Worm (Caenorhabditis elegans) whole organism, mixed stage, embryonic: ENCODE measurements around the gene cima-1.

ENCODE experiments used
- M03D4.4 ChIP-seq: sonication (generic microtip); optimal IDR thresholded peaks from 2 replicates; lab custom pipeline; 2017; ENCODE audit warnings: mild to moderate bottlenecking, missing genetic modification characterization, missing compliant biosample characterization
- bed-3 ChIP-seq: fragments of 200-800 bp; sonication (Bioruptor generic); optimal IDR thresholded peaks from 3 replicates; lab custom pipeline; 2018; ENCODE audit warnings: mild to moderate bottlenecking, missing genetic modification characterization, moderate library complexity, missing compliant biosample characterization
- blmp-1 ChIP-seq: fragments of 150-350 bp; optimal IDR thresholded peaks from 2 replicates; lab custom pipeline; 2014; ENCODE audit warnings: missing biosample characterization, missing genetic modification characterization
- ceh-39 ChIP-seq: fragments of 150-350 bp; optimal IDR thresholded peaks from 2 replicates; lab custom pipeline; 2014; ENCODE audit warnings: missing biosample characterization, missing genetic modification characterization
- ceh-43 ChIP-seq: fragments of 200-800 bp; sonication (Bioruptor generic); optimal IDR thresholded peaks from 2 replicates; lab custom pipeline; 2018; ENCODE audit warnings: mild to moderate bottlenecking, missing genetic modification characterization, moderate library complexity, missing compliant biosample characterization
- ceh-83 ChIP-seq: fragments of 200-800 bp; sonication (Bioruptor generic); optimal IDR thresholded peaks from 2 replicates; lab custom pipeline; 2018; ENCODE audit warnings: mild to moderate bottlenecking, missing genetic modification characterization, missing compliant biosample characterization
- ces-1 ChIP-seq: fragments of 150-350 bp; optimal IDR thresholded peaks from 2 replicates; lab custom pipeline; 2014; ENCODE audit warnings: missing biosample characterization, missing genetic modification reagents, missing genetic modification characterization
- cnd-1 ChIP-seq: fragments of 200-800 bp; sonication (Bioruptor generic); optimal IDR thresholded peaks from 2 replicates; lab custom pipeline; 2018; ENCODE audit warnings: mild to moderate bottlenecking, missing genetic modification characterization, missing compliant biosample characterization
- drap-1 ChIP-seq: fragments of 200-800 bp; sonication (Bioruptor generic); optimal IDR thresholded peaks from 3 replicates; lab custom pipeline; 2018; ENCODE audit warnings: mild to moderate bottlenecking, missing genetic modification characterization, missing compliant biosample characterization
- elt-1 ChIP-seq: sonication (generic microtip); optimal IDR thresholded peaks from 2 replicates; lab custom pipeline; 2017; ENCODE audit warnings: missing genetic modification characterization, mild to moderate bottlenecking, missing compliant biosample characterization, antibody characterized with exemption, moderate library complexity, borderline replicate concordance; ENCODE audit not compliant: insufficient read depth
- elt-3 ChIP-seq: fragments of 150-350 bp; optimal IDR thresholded peaks from 2 replicates; lab custom pipeline; 2014; ENCODE audit warnings: missing biosample characterization, missing genetic modification characterization
- flh-1 ChIP-seq: fragments of 200-800 bp; sonication (Bioruptor generic); optimal IDR thresholded peaks from 2 replicates; lab custom pipeline; 2018; ENCODE audit warnings: mild to moderate bottlenecking, missing genetic modification characterization, moderate library complexity, missing compliant biosample characterization
- ham-2 ChIP-seq: fragments of 200-800 bp; sonication (Bioruptor generic); optimal IDR thresholded peaks from 2 replicates; lab custom pipeline; 2018; ENCODE audit warnings: mild to moderate bottlenecking, missing genetic modification characterization, missing compliant biosample characterization
- hlh-1 ChIP-seq: fragments of 150-350 bp; optimal IDR thresholded peaks from 2 replicates; lab custom pipeline; 2014; ENCODE audit warnings: missing biosample characterization, missing genetic modification reagents, missing genetic modification characterization
- lin-13 ChIP-seq: fragments of 150-350 bp; optimal IDR thresholded peaks from 2 replicates; lab custom pipeline; 2014; ENCODE audit warnings: missing biosample characterization, missing genetic modification characterization
- lin-32 ChIP-seq: fragments of 200-800 bp; sonication (Bioruptor generic); optimal IDR thresholded peaks from 2 replicates; lab custom pipeline; 2018; ENCODE audit warnings: mild to moderate bottlenecking, missing genetic modification characterization, missing compliant biosample characterization
- lsy-2 ChIP-seq: fragments of 150-350 bp; optimal IDR thresholded peaks from 2 replicates; lab custom pipeline; 2014; ENCODE audit warnings: missing biosample characterization, missing genetic modification characterization
- mab-5 ChIP-seq: fragments of 150-350 bp; optimal IDR thresholded peaks from 2 replicates; lab custom pipeline; 2014; ENCODE audit warnings: missing biosample characterization, missing genetic modification characterization
- mep-1 ChIP-seq: fragments of 150-350 bp; optimal IDR thresholded peaks from 2 replicates; lab custom pipeline; 2017; ENCODE audit warnings: missing biosample characterization, missing genetic modification reagents, missing genetic modification characterization, inconsistent platforms
- mls-2 ChIP-seq: sonication (generic microtip); optimal IDR thresholded peaks from 2 replicates; lab custom pipeline; 2016; ENCODE audit warnings: mild to moderate bottlenecking, missing genetic modification characterization, moderate library complexity, missing compliant biosample characterization
- nhr-12 ChIP-seq: fragments of 150-350 bp; optimal IDR thresholded peaks from 2 replicates; lab custom pipeline; 2014; ENCODE audit warnings: missing biosample characterization, missing genetic modification characterization
- nhr-2 ChIP-seq: fragments of 150-350 bp; optimal IDR thresholded peaks from 2 replicates; lab custom pipeline; 2014; ENCODE audit warnings: missing biosample characterization, missing genetic modification characterization
- nhr-237 ChIP-seq: fragments of 150-350 bp; optimal IDR thresholded peaks from 2 replicates; lab custom pipeline; 2014; ENCODE audit warnings: missing biosample characterization, missing genetic modification characterization
- nhr-76 ChIP-seq: sonication (generic microtip); optimal IDR thresholded peaks from 2 replicates; lab custom pipeline; 2017; ENCODE audit warnings: missing biosample characterization, missing genetic modification characterization
- pha-4 ChIP-seq: fragments of 150-350 bp; optimal IDR thresholded peaks from 2 replicates; lab custom pipeline; 2018; ENCODE audit warnings: missing biosample characterization, missing genetic modification reagents, missing genetic modification characterization
- sem-2 ChIP-seq: fragments of 200-800 bp; sonication (Bioruptor generic); optimal IDR thresholded peaks from 2 replicates; lab custom pipeline; 2018; ENCODE audit warnings: mild to moderate bottlenecking, missing genetic modification characterization, missing compliant biosample characterization
- snpc-4 ChIP-seq: fragments of 150-350 bp; optimal IDR thresholded peaks from 2 replicates; lab custom pipeline; 2014; ENCODE audit warnings: missing biosample characterization, missing genetic modification characterization
- sptf-1 ChIP-seq: sonication (generic microtip); optimal IDR thresholded peaks from 2 replicates; lab custom pipeline; 2017; ENCODE audit warnings: mild to moderate bottlenecking, missing genetic modification characterization, moderate library complexity, missing compliant biosample characterization
- tbx-8 ChIP-seq: fragments of 200-800 bp; sonication (Bioruptor generic); optimal IDR thresholded peaks from 2 replicates; lab custom pipeline; 2018; ENCODE audit warnings: mild to moderate bottlenecking, missing genetic modification characterization, moderate library complexity, missing compliant biosample characterization
- unc-120 ChIP-seq: sonication (generic microtip); optimal IDR thresholded peaks from 2 replicates; lab custom pipeline; 2017; ENCODE audit warnings: missing genetic modification characterization, missing compliant biosample characterization; ENCODE audit not compliant: poor library complexity, severe bottlenecking
- unc-62 ChIP-seq: fragments of 150-350 bp; optimal IDR thresholded peaks from 2 replicates; lab custom pipeline; 2014; ENCODE audit warnings: missing biosample characterization, missing genetic modification reagents, missing genetic modification characterization
- zip-8 ChIP-seq: fragments of 150-350 bp; optimal IDR thresholded peaks from 2 replicates; lab custom pipeline; 2014; ENCODE audit warnings: missing biosample characterization, missing genetic modification characterization
- ztf-11 ChIP-seq: fragments of 150-350 bp; optimal IDR thresholded peaks from 2 replicates; lab custom pipeline; 2014; ENCODE audit warnings: missing biosample characterization, missing genetic modification characterization

cima-1 gene

ce11 chrIV:7646119-7646518 is 5.1 kb upstream of the cima-1 start, which contains the start of gene hmg-5:
Gene hmg-5, minus strand, starts transcription at chrIV:7646219.
- TF ChIP-seq ceh-43 (GFP tag; lab: Kevin White, UChicago) (no peak), ztf-11 (tag; lab: Kevin White, UChicago) (no peak), nhr-2 (no peak), lin-13 (no peak), lsy-2 (tag; lab: Kevin White, UChicago) (no peak), ham-2 (GFP tag; lab: Kevin White, UChicago) (no peak), elt-1 (no peak), blmp-1 (tag; lab: Kevin White, UChicago) (no peak), ceh-83 (GFP tag; lab: Kevin White, UChicago) (no peak), sem-2 (GFP tag; lab: Kevin White, UChicago) (no peak), ces-1 (GFP tag; lab: Kevin White, UChicago) (no peak), elt-3 (tag; lab: Kevin White, UChicago) (no peak), lin-32 (GFP tag; lab: Kevin White, UChicago) (no peak), pha-4 (tag; lab: Kevin White, UChicago) (no peak), unc-120 (no peak), nhr-237 (tag; lab: Kevin White, UChicago) (no peak)
- TF ChIP-seq, all 35 proteins: peak for 0

- TF ChIP-seq flh-1 (no peak), hlh-1 (tag; lab: Kevin White, UChicago) (no peak), ztf-11 (tag; lab: Kevin White, UChicago) (no peak), mab-5 (tag; lab: Kevin White, UChicago) (no peak), tbx-8 (no peak), lsy-2 (tag; lab: Kevin White, UChicago) (no peak), ceh-43 (GFP tag; lab: Kevin White, UChicago) (no peak), ceh-83 (GFP tag; lab: Kevin White, UChicago) (no peak), cnd-1 (tag; lab: Kevin White, UChicago) (no peak), elt-1 (no peak), snpc-4 (no peak), nhr-76 (tag; lab: Kevin White, UChicago) (no peak), M03D4.4 (tag; lab: Kevin White, UChicago) (no peak), mls-2 (tag; lab: Kevin White, UChicago) (no peak), pha-4 (tag; lab: Kevin White, UChicago) (no peak), nhr-2 (no peak), ces-1 (GFP tag; lab: Kevin White, UChicago) (no peak), ham-2 (GFP tag; lab: Kevin White, UChicago) (no peak), elt-3 (tag; lab: Kevin White, UChicago) (no peak), lin-32 (GFP tag; lab: Kevin White, UChicago) (no peak)
Measured at ce11 chrIV:7646861-7647260, 4.4 kb upstream of the cima-1 start.

ce11 chrIV:7650433-7650832 is 826 bp upstream of the cima-1 start:
- no peak for TF ChIP-seq ceh-43 (GFP tag; lab: Kevin White, UChicago)
- no peak for TF ChIP-seq blmp-1 (tag; lab: Kevin White, UChicago)
- TF ChIP-seq flh-1 = no peak

ce11 chrIV:7653198-7653597 is 1.9 kb downstream of the cima-1 start:
- no peak for TF ChIP-seq M03D4.4 (tag; lab: Kevin White, UChicago)
- TF ChIP-seq nhr-12 = no peak
- no peak for TF ChIP-seq flh-1
- no peak for TF ChIP-seq nhr-237 (tag; lab: Kevin White, UChicago)
- TF ChIP-seq zip-8 (tag; lab: Kevin White, UChicago) = no peak
- TF ChIP-seq lin-13 = no peak
- TF ChIP-seq mep-1 = no peak
- no peak for TF ChIP-seq nhr-2
- TF ChIP-seq elt-3 (tag; lab: Kevin White, UChicago) = no peak
- TF ChIP-seq cnd-1 (tag; lab: Kevin White, UChicago) = no peak
- TF ChIP-seq mab-5 (tag; lab: Kevin White, UChicago) = no peak
- TF ChIP-seq drap-1 (GFP tag; lab: Kevin White, UChicago) = no peak
- no peak for TF ChIP-seq pha-4 (tag; lab: Kevin White, UChicago)

- TF ChIP-seq lin-32 (GFP tag; lab: Kevin White, UChicago) (no peak), blmp-1 (tag; lab: Kevin White, UChicago) (peak; percentile 97), nhr-12 (no peak), bed-3 (GFP tag; lab: Kevin White, UChicago) (peak; percentile 4), zip-8 (tag; lab: Kevin White, UChicago) (no peak), ceh-43 (GFP tag; lab: Kevin White, UChicago) (no peak), mep-1 (peak; percentile 86), elt-1 (peak; percentile 84), nhr-237 (tag; lab: Kevin White, UChicago) (peak; percentile 86), elt-3 (tag; lab: Kevin White, UChicago) (no peak), ceh-83 (GFP tag; lab: Kevin White, UChicago) (no peak), nhr-2 (no peak), ham-2 (GFP tag; lab: Kevin White, UChicago) (peak; percentile 75), mls-2 (tag; lab: Kevin White, UChicago) (peak; percentile 16), unc-62 (GFP tag; lab: Kevin White, UChicago) (no peak), sem-2 (GFP tag; lab: Kevin White, UChicago) (no peak), pha-4 (tag; lab: Kevin White, UChicago) (no peak), ceh-39 (tag; lab: Kevin White, UChicago) (peak; percentile 14), tbx-8 (no peak), sptf-1 (tag; lab: Kevin White, UChicago) (peak; percentile 68), ztf-11 (tag; lab: Kevin White, UChicago) (no peak), flh-1 (no peak), lsy-2 (tag; lab: Kevin White, UChicago) (peak; percentile 80), lin-13 (no peak), cnd-1 (tag; lab: Kevin White, UChicago) (peak; percentile 30), snpc-4 (no peak), unc-120 (no peak), ces-1 (GFP tag; lab: Kevin White, UChicago) (peak; percentile 34)
Measured at ce11 chrIV:7654212-7654778, 3.0 kb downstream of the cima-1 start, which contains the start of gene nrde-4. Gene nrde-4, minus strand, starts transcription at chrIV:7654262.
